Worm (Caenorhabditis elegans) whole organism, late embryonic: Measurements from ENCODE around the gene coq-8.

Experiments
- C08G9.2 ChIP-seq: sonication (generic microtip); optimal IDR thresholded peaks from 2 replicates; lab custom pipeline; 2016; ENCODE audit warnings: mild to moderate bottlenecking, missing genetic modification characterization, moderate library complexity, missing compliant biosample characterization
- C38D4.7 ChIP-seq: fragments of 200-800 bp; sonication (Bioruptor generic); optimal IDR thresholded peaks from 2 replicates; lab custom pipeline; 2018; ENCODE audit warnings: mild to moderate bottlenecking, missing genetic modification characterization, moderate library complexity, missing compliant biosample characterization
- K02D7.2 ChIP-seq: sonication (generic microtip); optimal IDR thresholded peaks from 2 replicates; lab custom pipeline; 2017; ENCODE audit warnings: mild to moderate bottlenecking, missing genetic modification characterization, missing compliant biosample characterization
- T23F11.4 ChIP-seq: fragments of 200-800 bp; sonication (Bioruptor generic); optimal IDR thresholded peaks from 2 replicates; lab custom pipeline; 2018; ENCODE audit warnings: mild to moderate bottlenecking, missing genetic modification characterization, missing compliant biosample characterization
- Y22D7AL.16 ChIP-seq: sonication (generic microtip); optimal IDR thresholded peaks from 2 replicates; lab custom pipeline; 2016; ENCODE audit warnings: missing genetic modification characterization, missing compliant biosample characterization
- ama-1 ChIP-seq: fragments of 150-350 bp; optimal IDR thresholded peaks from 2 replicates; lab custom pipeline; 2014
- ceh-18 ChIP-seq: sonication (generic microtip); optimal IDR thresholded peaks from 2 replicates; lab custom pipeline; 2016; ENCODE audit warnings: missing genetic modification characterization, missing compliant biosample characterization
- ceh-19 ChIP-seq: fragments of 200-800 bp; sonication (Bioruptor generic); optimal IDR thresholded peaks from 2 replicates; lab custom pipeline; 2018; ENCODE audit warnings: mild to moderate bottlenecking, missing genetic modification characterization, missing compliant biosample characterization
- ceh-24 ChIP-seq: sonication (generic microtip); optimal IDR thresholded peaks from 2 replicates; lab custom pipeline; 2016; ENCODE audit warnings: mild to moderate bottlenecking, missing genetic modification characterization, missing compliant biosample characterization
- ceh-34 ChIP-seq: sonication (generic microtip); optimal IDR thresholded peaks from 2 replicates; lab custom pipeline; 2016; ENCODE audit warnings: mild to moderate bottlenecking, missing genetic modification characterization, missing compliant biosample characterization
- ceh-45 ChIP-seq: fragments of 200-800 bp; sonication (Bioruptor generic); IDR thresholded peaks from 2 replicates; pipeline ENCODE4 v1.3.6; 2022; ENCODE audit warnings: missing genetic modification reagents, missing genetic modification characterization, missing compliant biosample characterization
- ceh-48 ChIP-seq: sonication (generic microtip); optimal IDR thresholded peaks from 2 replicates; lab custom pipeline; 2016; ENCODE audit warnings: missing genetic modification characterization, inconsistent platforms, missing compliant biosample characterization
- ceh-9 ChIP-seq: sonication (generic microtip); optimal IDR thresholded peaks from 2 replicates; lab custom pipeline; 2016; ENCODE audit warnings: mild to moderate bottlenecking, missing genetic modification characterization, inconsistent platforms, missing compliant biosample characterization
- che-1 ChIP-seq: sonication (generic microtip); optimal IDR thresholded peaks from 2 replicates; lab custom pipeline; 2016; ENCODE audit warnings: mild to moderate bottlenecking, missing genetic modification characterization, missing compliant biosample characterization
- dmd-4 ChIP-seq: sonication (generic microtip); optimal IDR thresholded peaks from 2 replicates; lab custom pipeline; 2016; ENCODE audit warnings: borderline replicate concordance, missing genetic modification characterization, missing compliant biosample characterization
- dve-1 ChIP-seq: sonication (generic microtip); optimal IDR thresholded peaks from 2 replicates; lab custom pipeline; 2017; ENCODE audit warnings: antibody characterized with exemption, mild to moderate bottlenecking, missing genetic modification characterization, missing compliant biosample characterization
- elt-2 ChIP-seq: sonication (generic microtip); optimal IDR thresholded peaks from 2 replicates; lab custom pipeline; 2016; ENCODE audit warnings: missing genetic modification reagents, missing genetic modification characterization, missing compliant biosample characterization
- eyg-1 ChIP-seq: sonication (generic microtip); optimal IDR thresholded peaks from 2 replicates; lab custom pipeline; 2016; ENCODE audit warnings: missing genotype, missing genetic modification characterization, missing compliant biosample characterization
- fax-1 ChIP-seq: sonication (generic microtip); optimal IDR thresholded peaks from 2 replicates; lab custom pipeline; 2016; ENCODE audit warnings: missing genotype, missing genetic modification characterization, missing compliant biosample characterization
- fkh-10 ChIP-seq: fragments of 150-350 bp; optimal IDR thresholded peaks from 2 replicates; lab custom pipeline; 2014; ENCODE audit warnings: missing biosample characterization, missing genetic modification reagents, missing genetic modification characterization
- fkh-6 ChIP-seq: sonication (generic microtip); optimal IDR thresholded peaks from 2 replicates; lab custom pipeline; 2016; ENCODE audit warnings: missing genetic modification characterization, missing compliant biosample characterization
- gmeb-2 ChIP-seq: sonication (generic microtip); optimal IDR thresholded peaks from 2 replicates; lab custom pipeline; 2016; ENCODE audit warnings: missing genetic modification characterization, inconsistent platforms, missing compliant biosample characterization
- lin-11 ChIP-seq: fragments of 200-800 bp; sonication (Bioruptor generic); optimal IDR thresholded peaks from 2 replicates; lab custom pipeline; 2018; ENCODE audit warnings: mild to moderate bottlenecking, missing genetic modification characterization, missing compliant biosample characterization
- madf-2 ChIP-seq: sonication (generic microtip); optimal IDR thresholded peaks from 2 replicates; lab custom pipeline; 2017; ENCODE audit warnings: missing genetic modification characterization, missing compliant biosample characterization
- mec-3 ChIP-seq: sonication (generic microtip); optimal IDR thresholded peaks from 2 replicates; lab custom pipeline; 2016; ENCODE audit warnings: borderline replicate concordance, missing genetic modification characterization, missing compliant biosample characterization
- nhr-11 ChIP-seq: fragments of 150-350 bp; optimal IDR thresholded peaks from 2 replicates; lab custom pipeline; 2014; ENCODE audit warnings: missing biosample characterization, missing genetic modification characterization
- nhr-232 ChIP-seq: sonication (generic microtip); optimal IDR thresholded peaks from 2 replicates; lab custom pipeline; 2016; ENCODE audit warnings: missing genetic modification characterization, missing compliant biosample characterization
- npax-4 ChIP-seq: sonication (generic microtip); optimal IDR thresholded peaks from 2 replicates; lab custom pipeline; 2016; ENCODE audit warnings: missing genetic modification characterization, missing compliant biosample characterization
- odd-2 ChIP-seq: sonication (generic microtip); optimal IDR thresholded peaks from 2 replicates; lab custom pipeline; 2017; ENCODE audit warnings: antibody characterized with exemption, mild to moderate bottlenecking, missing genetic modification characterization, missing compliant biosample characterization
- pha-4 ChIP-seq: fragments of 150-350 bp; optimal IDR thresholded peaks from 2 replicates; lab custom pipeline; 2018; ENCODE audit warnings: missing biosample characterization, missing genetic modification reagents, missing genetic modification characterization
- pros-1 ChIP-seq: fragments of 150-350 bp; optimal IDR thresholded peaks from 2 replicates; lab custom pipeline; 2014; ENCODE audit warnings: missing biosample characterization, missing genetic modification reagents, missing genetic modification characterization
- rnt-1 ChIP-seq: sonication (generic microtip); optimal IDR thresholded peaks from 2 replicates; lab custom pipeline; 2016; ENCODE audit warnings: missing genetic modification characterization, missing compliant biosample characterization
- sox-2 ChIP-seq: fragments of 200-800 bp; sonication (Bioruptor generic); IDR thresholded peaks from 2 replicates; pipeline ENCODE4 v1.3.6; 2022; ENCODE audit warnings: missing genetic modification reagents, missing genetic modification characterization, missing compliant biosample characterization
- sox-4 ChIP-seq: sonication (generic microtip); optimal IDR thresholded peaks from 2 replicates; lab custom pipeline; 2017; ENCODE audit warnings: mild to moderate bottlenecking, missing genetic modification characterization, inconsistent platforms, missing compliant biosample characterization
- syd-9 ChIP-seq: sonication (generic microtip); optimal IDR thresholded peaks from 2 replicates; lab custom pipeline; 2016; ENCODE audit warnings: mild to moderate bottlenecking, missing genetic modification characterization, moderate library complexity, missing compliant biosample characterization
- tbx-2 ChIP-seq: sonication (generic microtip); optimal IDR thresholded peaks from 2 replicates; lab custom pipeline; 2016; ENCODE audit warnings: missing genetic modification characterization, missing compliant biosample characterization
- ttx-3 ChIP-seq: sonication (generic microtip); optimal IDR thresholded peaks from 2 replicates; lab custom pipeline; 2016; ENCODE audit warnings: missing genetic modification reagents, missing genetic modification characterization, missing compliant biosample characterization
- unc-3 ChIP-seq, 2 experiments: fragments of 200-800 bp in 1 of 2; sonication (Bioruptor generic) in 1 of 2; sonication (generic microtip) in 1 of 2; conservative IDR thresholded peaks in 1 of 2; optimal IDR thresholded peaks in 1 of 2; 2 replicates each; pipeline versions ENCODE4 v1.3.6 to Lab custom; 2016 to 2022; ENCODE audit warnings: missing compliant biosample characterization in 2 of 2, missing genetic modification characterization in 2 of 2, missing genetic modification reagents in 1 of 2
- unc-86 ChIP-seq: sonication (generic microtip); optimal IDR thresholded peaks from 2 replicates; lab custom pipeline; 2016; ENCODE audit warnings: missing genetic modification characterization, missing compliant biosample characterization
- ztf-16 ChIP-seq: sonication (generic microtip); optimal IDR thresholded peaks from 2 replicates; lab custom pipeline; 2017; ENCODE audit warnings: missing genetic modification characterization, missing compliant biosample characterization

Gene coq-8

DNA sequence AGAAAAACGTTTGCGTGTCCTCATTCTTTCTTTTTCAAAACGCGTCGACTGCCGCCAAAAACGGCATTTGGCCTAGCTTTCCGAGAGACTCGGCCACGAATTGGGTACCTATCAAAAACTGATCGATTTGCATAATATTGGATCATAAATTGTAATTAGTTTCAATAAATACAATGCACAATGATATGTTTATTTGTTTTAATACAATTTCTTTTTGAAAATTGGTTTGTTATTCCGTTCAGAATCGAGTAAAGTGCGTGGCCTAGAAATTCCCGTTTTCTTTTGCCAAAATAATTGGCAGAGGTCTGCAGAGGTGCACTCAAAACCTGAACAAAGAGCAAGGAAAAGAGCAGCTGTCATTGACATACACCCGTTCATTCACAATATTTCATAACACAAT is 42.2 kb downstream of the coq-8 start, which contains the start of gene F26F4.8 (continued):
- peak; percentile 10 for TF ChIP-seq unc-86 (tag; lab: Kevin White, UChicago)
- TF ChIP-seq ceh-45 (GFP tag; lab: Robert Waterston, UW) = no peak
- TF ChIP-seq ceh-48 (tag; lab: Kevin White, UChicago) = no peak
- peak; percentile 6 for TF ChIP-seq ceh-18 (tag; lab: Kevin White, UChicago)
- peak; percentile 51 for TF ChIP-seq fax-1 (tag; lab: Kevin White, UChicago)
- TF ChIP-seq mec-3 (tag; lab: Kevin White, UChicago) = peak; percentile 79
- TF ChIP-seq eyg-1 (tag; lab: Kevin White, UChicago) = peak; percentile 7
- TF ChIP-seq lin-11 (tag; lab: Kevin White, UChicago) = no peak
- no peak for TF ChIP-seq T23F11.4 (GFP tag; lab: Kevin White, UChicago)
- no peak for TF ChIP-seq odd-2
- no peak for TF ChIP-seq pha-4

DNA sequence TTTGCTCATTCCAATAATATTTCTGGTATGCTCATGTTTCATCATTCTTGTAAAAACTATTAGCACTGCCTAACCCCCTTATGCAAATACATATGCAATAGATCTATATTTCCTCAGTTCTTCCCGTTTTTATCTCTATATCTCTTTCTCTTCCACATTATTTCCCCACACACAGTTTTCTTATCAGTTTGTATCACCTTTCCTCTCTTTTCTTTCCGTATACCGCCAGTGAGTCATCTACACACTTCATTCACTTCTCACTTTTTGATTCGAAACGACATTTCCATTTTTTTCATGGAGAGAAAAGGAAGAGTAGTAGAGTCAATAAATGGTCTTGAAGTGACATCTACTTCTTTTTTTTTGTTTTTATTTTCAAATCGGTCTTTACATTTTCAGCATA is 43.1 kb downstream of the coq-8 start:
- TF ChIP-seq elt-2 = peak; percentile 43
- TF ChIP-seq T23F11.4 (GFP tag; lab: Kevin White, UChicago) = no peak

DNA sequence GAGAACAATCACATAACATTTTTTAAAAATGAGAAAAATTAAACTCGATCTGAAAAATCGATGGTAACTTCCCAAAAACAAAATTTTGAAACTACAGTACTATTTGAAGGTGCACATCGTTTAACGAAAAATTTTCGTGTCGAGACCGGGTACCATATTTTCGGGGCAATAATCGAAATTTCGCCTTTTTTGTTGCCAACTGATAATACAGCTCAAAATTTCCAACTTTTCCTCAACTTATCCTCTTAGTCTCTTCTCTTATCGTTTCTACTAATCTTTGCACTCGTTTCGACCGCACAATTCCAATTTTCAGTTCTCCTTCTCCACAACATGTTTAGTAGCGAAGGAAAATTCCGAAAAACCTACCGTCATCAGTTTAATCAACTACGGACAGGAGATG is 43.7 kb downstream of the coq-8 start, which contains the start of gene rom-1:
TSS of gene rom-1 (plus strand) at position 301 of the 400 bp plus-strand sequence.
- TF ChIP-seq sox-4 (tag; lab: Kevin White, UChicago) (no peak), fax-1 (tag; lab: Kevin White, UChicago) (no peak), che-1 (tag; lab: Kevin White, UChicago) (no peak), unc-86 (tag; lab: Kevin White, UChicago) (no peak), unc-3 (GFP tag; conservative IDR thresholded peaks at IDR 0.05; lab: Robert Waterston, UW) (no peak), unc-3 (tag; optimal IDR thresholded peaks at IDR 0.05; lab: Kevin White, UChicago) (no peak), ama-1 (lab: Kevin White, UChicago) (no peak), dmd-4 (tag; lab: Kevin White, UChicago) (no peak), ztf-16 (tag; lab: Kevin White, UChicago) (no peak), ceh-19 (GFP tag; lab: Kevin White, UChicago) (no peak), sox-2 (GFP tag; lab: Robert Waterston, UW) (no peak), Y22D7AL.16 (tag; lab: Kevin White, UChicago) (no peak), C08G9.2 (tag; lab: Kevin White, UChicago) (no peak), ceh-34 (tag; lab: Kevin White, UChicago) (no peak), fkh-6 (tag; lab: Kevin White, UChicago) (no peak), syd-9 (tag; lab: Kevin White, UChicago) (no peak), pha-4 (no peak), ceh-18 (tag; lab: Kevin White, UChicago) (no peak), npax-4 (tag; lab: Kevin White, UChicago) (no peak), ceh-9 (tag; lab: Kevin White, UChicago) (no peak), dve-1 (no peak)

DNA sequence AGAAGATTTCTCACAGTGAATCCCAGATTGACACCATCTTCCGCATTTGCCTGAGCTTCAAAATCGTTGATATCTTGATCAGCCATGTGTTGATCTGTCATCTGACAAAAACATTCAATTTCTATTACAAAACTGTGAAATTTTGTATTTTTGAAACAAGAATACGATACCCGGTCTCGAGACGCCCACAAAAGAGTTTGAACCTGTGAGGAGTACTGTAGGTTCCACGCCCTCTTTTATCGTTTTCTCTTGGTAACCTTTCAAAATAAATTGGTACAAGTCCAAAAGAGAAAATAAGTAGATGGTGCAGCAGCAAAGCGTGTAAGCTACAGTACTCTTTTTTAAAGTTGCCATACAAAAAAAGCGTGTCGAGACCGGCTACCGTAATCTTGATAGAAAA is 46.7 kb downstream of the coq-8 start, which contains the start of gene F26F4.12:
TSS of gene F26F4.12 (minus strand) at position 101 of the 400 bp plus-strand sequence.
- TF ChIP-seq ceh-45 (GFP tag; lab: Robert Waterston, UW) (no peak), dve-1 (no peak), sox-4 (tag; lab: Kevin White, UChicago) (no peak), madf-2 (tag; lab: Kevin White, UChicago) (no peak)

ce11 chrIII:4910956-4911355 is 47.7 kb downstream of the coq-8 start, which contains the start of gene F26F4.2:
Gene F26F4.2, plus strand, starts transcription at chrIII:4911256.
- TF ChIP-seq tbx-2 (tag; lab: Kevin White, UChicago) (no peak), madf-2 (tag; lab: Kevin White, UChicago) (no peak), T23F11.4 (GFP tag; lab: Kevin White, UChicago) (no peak), dve-1 (no peak), C08G9.2 (tag; lab: Kevin White, UChicago) (no peak), rnt-1 (tag; lab: Kevin White, UChicago) (no peak), ceh-45 (GFP tag; lab: Robert Waterston, UW) (no peak), dmd-4 (tag; lab: Kevin White, UChicago) (no peak), nhr-11 (tag; lab: Kevin White, UChicago) (no peak), K02D7.2 (tag; lab: Kevin White, UChicago) (no peak), pros-1 (tag; lab: Kevin White, UChicago) (no peak), fkh-10 (GFP tag; lab: Kevin White, UChicago) (no peak), ztf-16 (tag; lab: Kevin White, UChicago) (no peak), C38D4.7 (no peak), nhr-232 (no peak), ttx-3 (tag; lab: Kevin White, UChicago) (no peak), gmeb-2 (tag; lab: Kevin White, UChicago) (no peak), ceh-24 (tag; lab: Kevin White, UChicago) (no peak)
